Fruit fly (Drosophila melanogaster) whole organism, wandering third instar larva: Measurements from ENCODE around the gene Drak.
A peak's percentile ranks its signal among the peaks of the same experiment; 100 is the strongest.

ENCODE experiments used
- CG9705 ChIP-seq: fragments of 200-800 bp; sonication (Bioruptor generic); optimal IDR thresholded peaks from 2 replicates; lab custom pipeline; 2018; ENCODE audit warnings: missing biosample characterization, mild to moderate bottlenecking, missing genetic modification characterization
- CrebA ChIP-seq: fragments of 200-800 bp; sonication (Bioruptor generic); optimal IDR thresholded peaks from 2 replicates; lab custom pipeline; 2016; ENCODE audit warnings: missing biosample characterization, mild to moderate bottlenecking, missing genetic modification characterization, borderline replicate concordance
- Dfd ChIP-seq: fragments of >200 bp; optimal IDR thresholded peaks from 2 replicates; lab custom pipeline; 2017; ENCODE audit warnings: missing biosample characterization, missing genetic modification characterization
- Dif ChIP-seq: fragments of 200-275, 200-300 bp; sonication (Bioruptor generic); optimal IDR thresholded peaks from 2 replicates; lab custom pipeline; 2018; ENCODE audit warnings: missing biosample characterization, missing genetic modification characterization; ENCODE audit not compliant: partially characterized antibody
- GATAd ChIP-seq: sonication (Bioruptor generic); optimal IDR thresholded peaks from 2 replicates; lab custom pipeline; 2016; ENCODE audit warnings: missing biosample characterization, missing genetic modification characterization
- HLH106 ChIP-seq: fragments of 200-800 bp; optimal IDR thresholded peaks from 3 replicates; lab custom pipeline; 2019; ENCODE audit warnings: missing biosample characterization, mild to moderate bottlenecking, missing genetic modification characterization, moderate library complexity
- Hnf4 ChIP-seq: fragments of 200-800 bp; sonication (Bioruptor generic); optimal IDR thresholded peaks from 2 replicates; lab custom pipeline; 2016; ENCODE audit warnings: missing biosample characterization, mild to moderate bottlenecking, missing genetic modification characterization
- Hr78 ChIP-seq: fragments of >200 bp; optimal IDR thresholded peaks from 2 replicates; lab custom pipeline; 2017; ENCODE audit warnings: missing biosample characterization, missing genetic modification characterization
- Hr83 ChIP-seq: fragments of 200-300 bp; sonication (Bioruptor generic); optimal IDR thresholded peaks from 2 replicates; lab custom pipeline; 2016; ENCODE audit warnings: missing biosample characterization, mild to moderate bottlenecking, missing genetic modification characterization, moderate library complexity; ENCODE audit not compliant: poor library complexity, severe bottlenecking
- Jra ChIP-seq: sonication (Bioruptor generic); optimal IDR thresholded peaks from 2 replicates; lab custom pipeline; 2016; ENCODE audit warnings: missing biosample characterization, missing genetic modification characterization
- Mio ChIP-seq: sonication (Bioruptor generic); optimal IDR thresholded peaks from 2 replicates; lab custom pipeline; 2016; ENCODE audit warnings: missing biosample characterization, missing genetic modification characterization
- Myc ChIP-seq: fragments of >200 bp; optimal IDR thresholded peaks from 2 replicates; lab custom pipeline; 2017
- N ChIP-seq: fragments of >200 bp; optimal IDR thresholded peaks from 2 replicates; lab custom pipeline; 2018; ENCODE audit warnings: missing biosample characterization, missing external identifiers, missing genetic modification characterization
- OdsH ChIP-seq: fragments of 200-800 bp; sonication (Bioruptor generic); optimal IDR thresholded peaks from 2 replicates; lab custom pipeline; 2016; ENCODE audit warnings: missing biosample characterization, mild to moderate bottlenecking, missing genetic modification characterization
- Rel ChIP-seq, 2 experiments: fragments of 200-800 bp; sonication (Bioruptor generic) in 1 of 2; optimal IDR thresholded peaks; 2 replicates in 1 of 2; 3 replicates in 1 of 2; lab custom pipeline; 2016 to 2019; ENCODE audit warnings: mild to moderate bottlenecking in 2 of 2, missing biosample characterization in 2 of 2, missing genetic modification characterization in 2 of 2, moderate library complexity in 1 of 2
- Sp1 ChIP-seq: fragments of 200-800 bp; sonication (Bioruptor generic); optimal IDR thresholded peaks from 3 replicates; lab custom pipeline; 2019; ENCODE audit warnings: missing biosample characterization, mild to moderate bottlenecking, missing genetic modification characterization, moderate library complexity
- brk ChIP-seq: fragments of 200-800 bp; sonication (Bioruptor generic); optimal IDR thresholded peaks from 2 replicates; lab custom pipeline; 2016; ENCODE audit warnings: missing biosample characterization, mild to moderate bottlenecking, missing genetic modification characterization
- ey ChIP-seq: fragments of 200-800 bp; sonication (Bioruptor generic); optimal IDR thresholded peaks from 2 replicates; lab custom pipeline; 2016; ENCODE audit warnings: missing biosample characterization, missing genetic modification characterization
- foxo ChIP-seq, 2 experiments: fragments of 200-800 bp; sonication (Bioruptor generic); optimal IDR thresholded peaks; 2 replicates in 1 of 2; 3 replicates in 1 of 2; lab custom pipeline; 2016 to 2017; ENCODE audit warnings: missing biosample characterization in 2 of 2, missing genetic modification characterization in 2 of 2
- fru ChIP-seq: fragments of 200-800 bp; sonication (Bioruptor generic); optimal IDR thresholded peaks from 3 replicates; lab custom pipeline; 2016; ENCODE audit warnings: missing biosample characterization, mild to moderate bottlenecking, missing genetic modification characterization
- h ChIP-seq: fragments of 200-800 bp; sonication (Bioruptor generic); optimal IDR thresholded peaks from 3 replicates; lab custom pipeline; 2016; ENCODE audit warnings: missing biosample characterization, mild to moderate bottlenecking, missing genetic modification characterization
- psq ChIP-seq: fragments of 200-800 bp; sonication (Bioruptor generic); optimal IDR thresholded peaks from 3 replicates; lab custom pipeline; 2017; ENCODE audit warnings: missing biosample characterization, mild to moderate bottlenecking, missing genetic modification characterization, moderate library complexity
- rgr ChIP-seq: fragments of 200-800 bp; sonication (Bioruptor generic); optimal IDR thresholded peaks from 3 replicates; lab custom pipeline; 2016; ENCODE audit warnings: missing biosample characterization, mild to moderate bottlenecking, missing genetic modification characterization
- sv ChIP-seq: fragments of 200-800 bp; sonication (Bioruptor generic); optimal IDR thresholded peaks from 3 replicates; lab custom pipeline; 2016; ENCODE audit warnings: missing biosample characterization, missing genetic modification characterization

The Drak gene

DNA sequence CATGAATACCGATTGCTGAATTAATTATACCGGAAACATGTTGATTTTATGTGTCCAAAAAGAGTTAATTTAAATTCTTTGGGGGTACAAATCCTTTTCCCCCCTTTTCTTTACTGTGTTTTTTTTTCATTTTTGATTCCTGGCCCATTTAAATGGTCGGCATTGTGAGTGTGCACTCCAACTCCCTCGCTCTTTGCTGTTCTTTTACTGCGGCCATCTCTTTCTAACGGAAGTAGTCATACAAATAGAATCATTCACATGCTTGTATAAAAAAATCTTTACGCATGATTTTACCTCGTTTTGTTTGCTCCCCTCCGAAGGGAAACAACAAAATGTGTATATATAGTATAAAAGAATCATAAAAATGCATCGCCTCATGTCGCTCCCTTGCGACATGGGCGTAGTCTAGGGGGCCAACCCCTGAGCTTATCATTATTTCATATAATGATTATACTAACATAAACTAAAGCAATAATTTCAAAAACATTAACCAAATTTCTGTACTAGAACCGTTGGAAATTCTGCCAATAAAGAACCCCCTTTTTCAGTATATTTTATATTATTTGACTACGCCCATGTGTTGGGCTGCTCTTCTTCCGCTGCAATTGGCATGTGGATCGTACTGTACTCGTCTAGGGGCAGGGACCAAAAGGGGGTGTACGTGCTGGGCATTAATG lies 35.2 kb downstream of the Drak start:
- TF ChIP-seq Hr83 (GFP tag; lab: Kevin White, UChicago) = no peak
- TF ChIP-seq foxo (GFP tag; optimal IDR thresholded peaks at IDR 0.05; lab: Kevin White, UChicago) = peak in 1 of 2 experiments; percentile 47
- peak; percentile 3 for TF ChIP-seq OdsH (GFP tag; lab: Kevin White, UChicago)
- TF ChIP-seq ey (GFP tag; lab: Kevin White, UChicago) = peak; percentile 4
- TF ChIP-seq Sp1 (GFP tag; lab: Kevin White, UChicago) = peak; percentile 34
- peak; percentile 8 for TF ChIP-seq psq (GFP tag; lab: Kevin White, UChicago)
- TF ChIP-seq CG9705 (GFP tag; lab: Kevin White, UChicago) = peak; percentile 0
- TF ChIP-seq sv (GFP tag; lab: Kevin White, UChicago) = peak; percentile 57
- TF ChIP-seq h (GFP tag; lab: Kevin White, UChicago) = peak; percentile 53
- TF ChIP-seq Mio = no peak
- peak; percentile 27 for TF ChIP-seq rgr (GFP tag; lab: Kevin White, UChicago)
- TF ChIP-seq HLH106 (tag; lab: Kevin White, UChicago) = peak; percentile 49
- peak; percentile 40 for TF ChIP-seq fru (GFP tag; lab: Kevin White, UChicago)
- no peak for TF ChIP-seq brk (GFP tag; lab: Kevin White, UChicago)

dm6 chrX:11531245-11531644 lies 38.3 kb downstream of the Drak start:
- TF ChIP-seq h (GFP tag; lab: Kevin White, UChicago) = no peak

dm6 chrX:11542502-11542901 lies 49.6 kb downstream of the Drak start:
- TF ChIP-seq fru (GFP tag; lab: Kevin White, UChicago) (no peak), Hnf4 (GFP tag; lab: Kevin White, UChicago) (no peak), HLH106 (tag; lab: Kevin White, UChicago) (peak; percentile 12)
- TF ChIP-seq, all 38 proteins: peak for 1

- TF ChIP-seq psq (GFP tag; lab: Kevin White, UChicago) (no peak), brk (GFP tag; lab: Kevin White, UChicago) (no peak), rgr (GFP tag; lab: Kevin White, UChicago) (no peak), foxo (GFP tag; optimal IDR thresholded peaks at IDR 0.05; lab: Kevin White, UChicago) (no peak), ey (GFP tag; lab: Kevin White, UChicago) (no peak), Myc (no peak), sv (GFP tag; lab: Kevin White, UChicago) (no peak), Jra (no peak), N (GFP tag; lab: Kevin White, UChicago) (no peak), h (GFP tag; lab: Kevin White, UChicago) (no peak), Dfd (no peak), OdsH (GFP tag; lab: Kevin White, UChicago) (no peak)
These were observed 50.4 kb downstream of the Drak start for dm6 chrX:11543318-11543717.

DNA sequence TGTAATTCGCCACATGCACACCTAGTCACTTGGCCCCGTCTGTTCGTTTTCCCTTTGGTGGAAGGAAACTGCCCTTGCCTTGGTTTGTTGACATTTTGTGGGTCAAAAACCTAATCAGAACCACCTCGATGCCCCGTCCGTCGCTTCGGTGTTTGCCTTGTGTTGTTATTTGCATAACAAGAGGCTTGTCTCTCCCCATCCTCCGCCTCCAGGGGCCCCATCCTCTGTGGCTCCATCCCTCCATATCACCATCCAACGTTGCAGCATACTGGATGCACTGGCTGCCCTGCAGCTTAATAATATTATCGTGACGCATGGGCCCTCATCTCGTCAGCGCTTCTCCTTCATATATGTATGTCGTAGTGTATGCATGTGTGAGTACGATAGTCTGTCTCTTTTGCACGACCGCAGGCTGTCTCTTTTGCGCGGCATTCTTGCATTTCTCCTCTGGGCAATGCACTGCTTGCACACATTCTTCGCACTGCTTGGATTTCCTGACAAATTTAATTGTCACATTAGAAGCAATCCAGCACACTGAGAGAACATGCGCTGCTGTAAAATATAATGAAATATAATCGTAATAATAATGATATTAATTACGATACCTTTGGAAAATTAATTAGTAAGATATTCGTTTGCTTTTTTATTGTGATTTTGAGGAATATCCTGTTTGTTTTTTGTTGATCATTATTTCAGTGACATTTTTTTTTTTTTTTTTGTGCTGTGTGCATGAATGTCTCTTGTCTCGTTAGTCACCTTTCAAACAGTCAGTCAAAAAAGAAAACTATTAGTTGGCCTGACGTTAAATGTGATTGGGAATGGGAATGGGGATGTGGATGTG lies 51.4 kb downstream of the Drak start:
- TF ChIP-seq Jra = peak; percentile 18
- no peak for TF ChIP-seq CrebA (GFP tag; lab: Kevin White, UChicago)
- TF ChIP-seq ey (GFP tag; lab: Kevin White, UChicago) = no peak
- TF ChIP-seq CG9705 (GFP tag; lab: Kevin White, UChicago) = no peak
- peak; percentile 2 for TF ChIP-seq psq (GFP tag; lab: Kevin White, UChicago)
- TF ChIP-seq Hr78 (GFP tag; lab: Kevin White, UChicago) = no peak

DNA sequence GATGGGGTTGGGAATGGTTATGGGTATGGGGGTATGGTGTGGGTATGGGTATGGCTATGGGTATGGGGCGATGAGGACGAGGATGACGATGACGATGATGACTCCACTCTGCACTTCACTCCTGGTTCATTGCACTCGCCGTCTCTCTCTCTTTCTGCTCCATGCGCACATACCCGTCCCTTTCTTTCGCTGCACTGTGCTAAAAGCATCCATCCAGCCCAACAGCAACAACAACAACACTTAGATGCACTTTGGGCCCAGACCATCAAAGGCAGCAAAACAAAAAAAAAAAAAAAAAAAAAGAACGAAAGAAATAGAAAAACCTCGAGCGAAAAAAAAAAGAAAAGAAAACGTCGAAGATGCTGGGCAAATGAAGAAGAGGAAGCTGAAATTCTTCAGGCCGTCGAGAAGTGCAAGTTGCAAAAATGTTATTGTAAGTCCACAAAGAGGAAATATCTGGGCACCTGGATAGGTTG lies 52.1 kb downstream of the Drak start:
- no peak for TF ChIP-seq GATAd (GFP tag; lab: Kevin White, UChicago)
- no peak for TF ChIP-seq Rel (GFP tag; optimal IDR thresholded peaks at IDR 0.05; lab: Kevin White, UChicago)
- no peak for TF ChIP-seq Rel (tag; optimal IDR thresholded peaks at IDR 0.05; lab: Kevin White, UChicago)
- TF ChIP-seq Dif = no peak
